Fruit fly (Drosophila melanogaster): ENCODE measurements around the gene CG6845.

Gene CG6845

DNA sequence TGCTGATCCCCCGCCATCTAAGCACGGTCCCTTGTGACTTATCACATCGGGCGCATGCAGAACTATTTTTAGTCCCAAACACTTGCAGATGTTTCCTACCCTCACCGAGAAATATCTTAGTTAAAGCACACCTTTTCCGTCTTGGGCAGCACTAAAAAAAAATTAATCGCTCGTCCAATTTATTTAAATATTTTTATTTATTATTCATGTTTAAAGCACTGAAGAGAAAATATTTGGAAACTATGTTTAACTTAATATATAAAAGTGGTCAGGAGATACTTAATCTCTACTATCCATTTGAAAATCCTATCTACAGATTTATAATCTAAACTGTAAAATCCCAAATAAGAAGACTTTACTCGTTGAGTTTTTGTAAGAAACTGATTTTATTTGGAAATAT is 36.3 kb upstream of the CG6845 start (continued):
- TF ChIP-seq CG3838 (GFP tag; optimal IDR thresholded peaks at IDR 0.05) (no peak), cas (GFP tag; IDR thresholded peaks at IDR 0.05) (no peak), Sin3A (optimal IDR thresholded peaks at IDR 0.05) (no peak), HHEX (GFP tag; optimal IDR thresholded peaks at IDR 0.05) (no peak), CG12391 (tag; optimal IDR thresholded peaks at IDR 0.05) (peak; percentile 62), unpg (GFP tag; optimal IDR thresholded peaks at IDR 0.05) (peak; percentile 62), en (GFP tag; optimal IDR thresholded peaks at IDR 0.05) (no peak), CG15011 (GFP tag; optimal IDR thresholded peaks at IDR 0.05) (no peak), Deaf1 (tag; optimal IDR thresholded peaks at IDR 0.05) (no peak), CG1792 (GFP tag; optimal IDR thresholded peaks at IDR 0.05) (no peak), CG10366 (GFP tag; IDR thresholded peaks at IDR 0.05) (no peak), ewg (GFP tag; optimal IDR thresholded peaks at IDR 0.05) (no peak), D19B (GFP tag; optimal IDR thresholded peaks at IDR 0.05) (no peak), Awh (GFP tag; IDR thresholded peaks at IDR 0.05) (peak; percentile 16; the same call in 1 of the 2 replicates), vvl (GFP tag; IDR thresholded peaks at IDR 0.05) (no peak), wdn (GFP tag; IDR thresholded peaks at IDR 0.05) (no peak), trem (tag; optimal IDR thresholded peaks at IDR 0.05) (no peak), CG9817 (tag; optimal IDR thresholded peaks at IDR 0.05) (no peak), her (GFP tag; optimal IDR thresholded peaks at IDR 0.05) (no peak), CG32532 (GFP tag; IDR thresholded peaks at IDR 0.05) (peak; percentile 46), CG17829 (tag; optimal IDR thresholded peaks at IDR 0.05) (peak; percentile 62), CG4424 (GFP tag; optimal IDR thresholded peaks at IDR 0.05) (no peak), CG5245 (GFP tag; optimal IDR thresholded peaks at IDR 0.05) (no peak), zfh2 (GFP tag; optimal IDR thresholded peaks at IDR 0.05) (no peak), CG1603 (tag; optimal IDR thresholded peaks at IDR 0.05) (no peak), Meics (GFP tag; optimal IDR thresholded peaks at IDR 0.05) (peak; percentile 10), CG13624 (GFP tag; optimal IDR thresholded peaks at IDR 0.05) (no peak), al (GFP tag; IDR thresholded peaks at IDR 0.05) (no peak), CG10565 (GFP tag; optimal IDR thresholded peaks at IDR 0.05) (no peak), sc (optimal IDR thresholded peaks at IDR 0.05) (no peak), sc (GFP tag; optimal IDR thresholded peaks at IDR 0.05) (peak; percentile 2), CG6813 (GFP tag; optimal IDR thresholded peaks at IDR 0.05) (no peak), CG18619 (GFP tag; optimal IDR thresholded peaks at IDR 0.05) (no peak), CG7556 (GFP tag; optimal IDR thresholded peaks at IDR 0.05) (peak; percentile 6), CG15269 (tag; optimal IDR thresholded peaks at IDR 0.05) (peak; percentile 44), CG2712 (tag; optimal IDR thresholded peaks at IDR 0.05) (peak; percentile 75), CG17912 (GFP tag; optimal IDR thresholded peaks at IDR 0.05) (no peak), ase (GFP tag; IDR thresholded peaks at IDR 0.05) (no peak), da (GFP tag; optimal IDR thresholded peaks at IDR 0.05) (no peak), CG7271 (tag; optimal IDR thresholded peaks at IDR 0.05) (no peak), NfI (GFP tag; optimal IDR thresholded peaks at IDR 0.05) (no peak), CG2116 (GFP tag; optimal IDR thresholded peaks at IDR 0.05) (no peak), trh (GFP tag; optimal IDR thresholded peaks at IDR 0.05) (no peak), grn (GFP tag; optimal IDR thresholded peaks at IDR 0.05) (no peak), Nf-YC (tag; optimal IDR thresholded peaks at IDR 0.05) (no peak), corto (GFP tag; optimal IDR thresholded peaks at IDR 0.05) (no peak), CG32772 (GFP tag; IDR thresholded peaks at IDR 0.05) (no peak), Atf6 (GFP tag; IDR thresholded peaks at IDR 0.05) (no peak), Dip2 (GFP tag; IDR thresholded peaks at IDR 0.05) (no peak), CG3163 (GFP tag; optimal IDR thresholded peaks at IDR 0.05) (no peak), Lpt (GFP tag; optimal IDR thresholded peaks at IDR 0.05) (no peak), crc (GFP tag; optimal IDR thresholded peaks at IDR 0.05) (no peak), sqz (GFP tag; optimal IDR thresholded peaks at IDR 0.05) (no peak)

Data from whole organism, embryonic.